Worm (Caenorhabditis elegans) whole organism, L1 larva: ENCODE measurements around the gene grwd-1.
A peak's percentile ranks its signal among the peaks of the same experiment; 100 is the strongest.

Experiments
- Y116A8C.19 ChIP-seq: sonication (generic microtip); optimal IDR thresholded peaks from 2 replicates; lab custom pipeline; 2016; ENCODE audit warnings: missing compliant biosample characterization, missing genetic modification characterization, borderline replicate concordance
- aha-1 ChIP-seq: fragments of 150-350 bp; optimal IDR thresholded peaks from 2 replicates; lab custom pipeline; 2014; ENCODE audit warnings: missing biosample characterization, missing genetic modification characterization
- alr-1 ChIP-seq: fragments of 200-800 bp; sonication (Bioruptor generic); optimal IDR thresholded peaks from 2 replicates; lab custom pipeline; 2018; ENCODE audit warnings: borderline replicate concordance, mild to moderate bottlenecking, missing genetic modification characterization, missing compliant biosample characterization
- blmp-1 ChIP-seq: fragments of 150-350 bp; optimal IDR thresholded peaks from 2 replicates; lab custom pipeline; 2014; ENCODE audit warnings: missing biosample characterization, missing genetic modification characterization
- ceh-8 ChIP-seq: fragments of 200-800 bp; sonication (Bioruptor generic); optimal IDR thresholded peaks from 2 replicates; lab custom pipeline; 2018; ENCODE audit warnings: mild to moderate bottlenecking, missing genetic modification characterization, moderate library complexity, missing compliant biosample characterization
- ceh-82 ChIP-seq, 3 experiments: fragments of 150-350 bp in 1 of 3; sonication (generic microtip) in 2 of 3; optimal IDR thresholded peaks; 2 replicates each; lab custom pipeline; 2014 to 2017; ENCODE audit warnings: missing biosample characterization in 3 of 3, missing genetic modification characterization in 3 of 3
- ceh-88 ChIP-seq: fragments of 200-800 bp; sonication (Bioruptor generic); IDR thresholded peaks from 2 replicates; pipeline ENCODE4 v1.3.6; 2022; ENCODE audit warnings: missing genetic modification characterization, missing compliant biosample characterization
- ces-1 ChIP-seq: fragments of 150-350 bp; optimal IDR thresholded peaks from 2 replicates; lab custom pipeline; 2014; ENCODE audit warnings: missing biosample characterization, missing genetic modification reagents, missing genetic modification characterization
- efl-1 ChIP-seq, 4 experiments: fragments of 150-350 bp; optimal IDR thresholded peaks in 3 of 4; peaks in 1 of 4; 1 replicate in 1 of 4; 2 replicates in 3 of 4; lab custom pipeline; 2014; ENCODE audit warnings: missing biosample characterization in 2 of 4, missing genetic modification characterization in 2 of 4, missing genetic modification reagents in 2 of 4
- efl-3 ChIP-seq: fragments of 200-800 bp; sonication (Bioruptor generic); optimal IDR thresholded peaks from 2 replicates; lab custom pipeline; 2018; ENCODE audit warnings: mild to moderate bottlenecking, missing genetic modification characterization, missing compliant biosample characterization
- egl-27 ChIP-seq, 2 experiments: fragments of 150-350 bp in 1 of 2; sonication (generic microtip); optimal IDR thresholded peaks; 3 replicates each; lab custom pipeline; 2017 to 2018; ENCODE audit warnings: missing biosample characterization in 2 of 2, missing genetic modification characterization in 2 of 2, missing genetic modification reagents in 2 of 2
- elt-2 ChIP-seq: sonication (generic microtip); optimal IDR thresholded peaks from 2 replicates; lab custom pipeline; 2016; ENCODE audit warnings: missing genetic modification characterization, mild to moderate bottlenecking, inconsistent platforms, missing compliant biosample characterization, missing genetic modification reagents
- ets-5 ChIP-seq: fragments of 200-800 bp; sonication (Bioruptor generic); IDR thresholded peaks from 2 replicates; pipeline ENCODE4 v1.3.6; 2022; ENCODE audit warnings: missing genetic modification characterization, missing compliant biosample characterization
- fkh-10 ChIP-seq: sonication (generic microtip); optimal IDR thresholded peaks from 2 replicates; lab custom pipeline; 2017; ENCODE audit warnings: missing biosample characterization, missing genetic modification reagents, missing genetic modification characterization
- fkh-4 ChIP-seq: sonication (generic microtip); optimal IDR thresholded peaks from 2 replicates; lab custom pipeline; 2016; ENCODE audit warnings: missing compliant biosample characterization, missing genetic modification characterization, borderline replicate concordance
- grh-1 ChIP-seq: fragments of 200-800 bp; sonication (Bioruptor generic); IDR thresholded peaks from 2 replicates; pipeline ENCODE4 v1.3.6; 2022; ENCODE audit warnings: missing genetic modification reagents, missing genetic modification characterization, missing compliant biosample characterization
- hlh-17 ChIP-seq: fragments of 200-800 bp; sonication (Bioruptor generic); optimal IDR thresholded peaks from 2 replicates; lab custom pipeline; 2018; ENCODE audit warnings: missing genetic modification characterization, mild to moderate bottlenecking, missing compliant biosample characterization, moderate library complexity, borderline replicate concordance
- hlh-4 ChIP-seq: sonication (generic microtip); optimal IDR thresholded peaks from 2 replicates; lab custom pipeline; 2016; ENCODE audit warnings: mild to moderate bottlenecking, missing genetic modification characterization, missing compliant biosample characterization
- hpl-2 ChIP-seq: fragments of 150-350 bp; optimal IDR thresholded peaks from 2 replicates; lab custom pipeline; 2014; ENCODE audit warnings: missing biosample characterization, missing genetic modification reagents, missing genetic modification characterization
- isw-1 ChIP-seq: fragments of 200-800 bp; sonication (Bioruptor generic); IDR thresholded peaks from 2 replicates; pipeline ENCODE4 v1.3.6; 2022; ENCODE audit warnings: missing genetic modification characterization, missing compliant biosample characterization
- jun-1 ChIP-seq: fragments of 150-350 bp; optimal IDR thresholded peaks from 2 replicates; lab custom pipeline; 2014; ENCODE audit warnings: missing biosample characterization, missing genetic modification reagents, missing genetic modification characterization
- lin-14 ChIP-seq: fragments of 200-800 bp; sonication (Bioruptor generic); optimal IDR thresholded peaks from 2 replicates; lab custom pipeline; 2018; ENCODE audit warnings: mild to moderate bottlenecking, missing genetic modification characterization, moderate library complexity, missing compliant biosample characterization
- lin-15B ChIP-seq: fragments of 150-350 bp; sonication (generic microtip); optimal IDR thresholded peaks from 3 replicates; lab custom pipeline; 2014; ENCODE audit warnings: missing biosample characterization, missing genetic modification characterization
- lsy-2 ChIP-seq, 2 experiments: fragments of 150-350 bp; optimal IDR thresholded peaks; 2 replicates each; lab custom pipeline; 2014; ENCODE audit warnings: missing biosample characterization in 2 of 2, missing genetic modification characterization in 2 of 2
- mef-2 ChIP-seq: fragments of 150-350 bp; optimal IDR thresholded peaks from 2 replicates; lab custom pipeline; 2014; ENCODE audit warnings: missing biosample characterization, missing genetic modification characterization
- nhr-19 ChIP-seq: fragments of 200-800 bp; sonication (Bioruptor generic); conservative IDR thresholded peaks from 2 replicates; pipeline ENCODE4 v1.3.6; 2022; ENCODE audit warnings: missing genetic modification characterization, missing compliant biosample characterization
- nhr-237 ChIP-seq: fragments of 150-350 bp; optimal IDR thresholded peaks from 2 replicates; lab custom pipeline; 2014; ENCODE audit warnings: missing biosample characterization, missing genetic modification characterization
- nhr-28 ChIP-seq: fragments of 150-350 bp; optimal IDR thresholded peaks from 2 replicates; lab custom pipeline; 2014; ENCODE audit warnings: missing biosample characterization, missing genetic modification characterization
- nhr-47 ChIP-seq: sonication (generic microtip); optimal IDR thresholded peaks from 2 replicates; lab custom pipeline; 2016; ENCODE audit warnings: mild to moderate bottlenecking, missing genetic modification characterization, moderate library complexity, missing compliant biosample characterization
- nhr-76 ChIP-seq: sonication (generic microtip); optimal IDR thresholded peaks from 2 replicates; lab custom pipeline; 2017; ENCODE audit warnings: missing biosample characterization, missing genetic modification characterization
- nhr-84 ChIP-seq: sonication (generic microtip); optimal IDR thresholded peaks from 2 replicates; lab custom pipeline; 2017; ENCODE audit warnings: missing biosample characterization, missing genetic modification characterization
- nhr-85 ChIP-seq: sonication (generic microtip); peaks from one replicate; lab custom pipeline; 2016; ENCODE audit warnings: missing genetic modification characterization, inconsistent platforms, missing compliant biosample characterization
- pax-3 ChIP-seq: fragments of 200-800 bp; sonication (Bioruptor generic); optimal IDR thresholded peaks from 2 replicates; lab custom pipeline; 2018; ENCODE audit warnings: mild to moderate bottlenecking, missing genetic modification characterization, moderate library complexity, missing compliant biosample characterization
- pqm-1 ChIP-seq: sonication (generic microtip); optimal IDR thresholded peaks from 3 replicates; lab custom pipeline; 2017; ENCODE audit warnings: missing biosample characterization, missing genetic modification characterization
- rnt-1 ChIP-seq: sonication (generic microtip); optimal IDR thresholded peaks from 2 replicates; lab custom pipeline; 2016; ENCODE audit warnings: mild to moderate bottlenecking, missing genetic modification characterization, moderate library complexity, missing compliant biosample characterization
- snu-23 ChIP-seq: sonication (generic microtip); optimal IDR thresholded peaks from 2 replicates; lab custom pipeline; 2016; ENCODE audit warnings: missing genetic modification characterization, missing compliant biosample characterization
- sptf-1 ChIP-seq: fragments of 150-350 bp; optimal IDR thresholded peaks from 2 replicates; lab custom pipeline; 2014; ENCODE audit warnings: missing biosample characterization, missing genetic modification characterization
- tbx-2 ChIP-seq: sonication (generic microtip); optimal IDR thresholded peaks from 2 replicates; lab custom pipeline; 2016; ENCODE audit warnings: missing genetic modification characterization, missing compliant biosample characterization
- tlp-1 ChIP-seq: fragments of 150-350 bp; optimal IDR thresholded peaks from 2 replicates; lab custom pipeline; 2014; ENCODE audit warnings: missing biosample characterization, missing genetic modification characterization
- unc-98 ChIP-seq: fragments of 200-800 bp; sonication (Bioruptor generic); IDR thresholded peaks from 2 replicates; pipeline ENCODE4 v1.3.6; 2022; ENCODE audit warnings: missing genetic modification characterization, missing compliant biosample characterization
- vab-15 ChIP-seq: sonication (generic microtip); optimal IDR thresholded peaks from 2 replicates; lab custom pipeline; 2017; ENCODE audit warnings: missing genotype, mild to moderate bottlenecking, missing genetic modification characterization, missing compliant biosample characterization
- ztf-11 ChIP-seq, 2 experiments: sonication (generic microtip); optimal IDR thresholded peaks; 2 replicates each; lab custom pipeline; 2016 to 2017; ENCODE audit warnings: missing genetic modification characterization in 2 of 2, missing biosample characterization in 1 of 2, missing compliant biosample characterization in 1 of 2

Gene grwd-1

DNA sequence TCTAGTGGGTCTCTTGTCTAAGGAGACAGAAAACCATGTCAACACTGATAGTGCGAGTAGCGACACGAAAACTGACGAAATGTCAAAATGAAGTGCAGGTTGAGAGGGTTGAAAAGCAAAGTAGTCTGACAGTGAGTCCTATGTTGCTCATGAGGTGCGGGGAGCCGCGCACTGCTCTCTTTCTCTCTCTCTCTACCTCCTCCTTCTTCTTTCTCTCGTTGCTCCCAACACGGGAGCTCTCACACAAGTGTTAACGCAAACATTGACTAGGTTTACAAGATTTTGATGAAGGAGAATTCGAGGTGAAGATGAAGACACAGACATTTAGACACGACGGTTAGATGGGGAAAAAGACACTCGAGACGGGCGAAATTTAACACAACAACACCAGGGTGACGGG, 24.0 kb upstream of the grwd-1 start (continued):
- peak in 1 of 3 experiments; percentile 28 for TF ChIP-seq ceh-82 (tag; optimal IDR thresholded peaks at IDR 0.05; lab: Kevin White, UChicago)
- no peak for TF ChIP-seq nhr-28 (tag; lab: Kevin White, UChicago)
- no peak for TF ChIP-seq mef-2 (tag; lab: Kevin White, UChicago)
- TF ChIP-seq sptf-1 (tag; lab: Kevin White, UChicago) = no peak
- TF ChIP-seq snu-23 (GFP tag; lab: Kevin White, UChicago) = no peak
- TF ChIP-seq lin-15B (tag; lab: Kevin White, UChicago) = no peak
- TF ChIP-seq Y116A8C.19 (tag; lab: Kevin White, UChicago) = no peak
- TF ChIP-seq ztf-11 (tag; optimal IDR thresholded peaks at IDR 0.05; lab: Kevin White, UChicago) = no peak
- TF ChIP-seq lin-14 (GFP tag; lab: Kevin White, UChicago) = peak; percentile 26

DNA sequence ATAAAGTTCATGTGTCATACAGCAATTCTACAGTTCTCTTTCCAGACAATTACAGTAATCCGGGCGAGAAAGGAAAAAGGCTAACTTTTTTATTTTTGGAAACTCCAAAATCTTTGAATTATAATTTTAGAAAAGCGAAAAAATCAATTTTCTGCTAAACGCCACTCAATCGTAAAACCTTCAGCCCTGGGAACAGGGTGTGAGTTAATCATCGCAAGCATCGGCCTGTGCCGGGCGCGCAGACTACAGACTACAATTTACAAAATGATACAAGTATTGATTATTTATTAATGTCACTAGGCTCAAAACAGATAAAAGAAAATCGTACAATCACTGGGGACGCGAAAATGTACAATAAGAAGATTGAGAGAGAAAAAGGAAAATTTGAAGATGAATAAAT, 22.6 kb upstream of the grwd-1 start:
- TF ChIP-seq vab-15 = no peak
- TF ChIP-seq ets-5 = no peak
- no peak for TF ChIP-seq pqm-1 (tag; lab: Kevin White, UChicago)
- no peak for TF ChIP-seq blmp-1 (tag; lab: Kevin White, UChicago)
- TF ChIP-seq ceh-88 = no peak
- no peak for TF ChIP-seq nhr-76
- TF ChIP-seq grh-1 (GFP tag; lab: Robert Waterston, UW) = no peak
- no peak for TF ChIP-seq nhr-19 (GFP tag; lab: Robert Waterston, UW)
- TF ChIP-seq lin-14 (GFP tag; lab: Kevin White, UChicago) = no peak

DNA sequence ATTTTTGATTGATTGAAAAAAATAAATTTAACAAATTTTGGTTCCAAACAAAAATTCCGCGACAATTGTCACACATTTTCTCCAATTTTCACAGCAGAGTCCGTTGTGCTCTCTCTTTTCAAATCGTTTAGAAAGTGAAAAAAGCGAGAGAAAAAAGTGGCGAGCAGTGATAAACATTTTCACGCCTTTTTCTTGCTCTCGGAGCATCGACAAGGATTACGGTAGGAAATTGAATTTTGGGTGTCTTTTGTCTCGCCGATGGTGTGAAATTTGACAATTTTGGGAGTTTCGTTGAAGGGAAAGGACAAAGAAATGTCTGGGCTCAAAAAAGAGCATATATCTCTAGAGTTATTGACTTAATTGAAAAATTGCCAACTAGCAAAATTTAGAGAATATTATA, 18.8 kb upstream of the grwd-1 start:
- TF ChIP-seq sptf-1 (tag; lab: Kevin White, UChicago) (no peak), Y116A8C.19 (tag; lab: Kevin White, UChicago) (no peak), hlh-4 (tag; lab: Kevin White, UChicago) (no peak), ceh-88 (no peak), hpl-2 (GFP tag; lab: Kevin White, UChicago) (no peak), hlh-17 (GFP tag; lab: Kevin White, UChicago) (no peak), alr-1 (tag; lab: Kevin White, UChicago) (no peak), ceh-8 (GFP tag; lab: Kevin White, UChicago) (no peak), jun-1 (no peak), egl-27 (tag; optimal IDR thresholded peaks at IDR 0.05; lab: Kevin White, UChicago) (no peak), isw-1 (GFP tag; lab: Robert Waterston, UW) (no peak), fkh-4 (tag; lab: Kevin White, UChicago) (no peak), grh-1 (GFP tag; lab: Robert Waterston, UW) (no peak), nhr-76 (no peak), tlp-1 (no peak), elt-2 (no peak), unc-98 (GFP tag; lab: Robert Waterston, UW) (no peak), efl-3 (GFP tag; lab: Kevin White, UChicago) (no peak), tbx-2 (tag; lab: Kevin White, UChicago) (peak; percentile 76), nhr-47 (tag; lab: Kevin White, UChicago) (no peak), nhr-84 (tag; lab: Kevin White, UChicago) (no peak), lsy-2 (tag; optimal IDR thresholded peaks at IDR 0.05; lab: Kevin White, UChicago) (peak in 1 of 2 experiments; percentile 60), pax-3 (tag; lab: Kevin White, UChicago) (no peak), ets-5 (no peak), fkh-10 (no peak), nhr-237 (tag; lab: Kevin White, UChicago) (no peak), efl-1 (optimal IDR thresholded peaks at IDR 0.05; lab: Kevin White, UChicago) (no peak), efl-1 (GFP tag; optimal IDR thresholded peaks at IDR 0.05 in 1 of 2; lab: Kevin White, UChicago) (peak in 1 of 2 experiments; percentile 46), ces-1 (no peak), nhr-85 (tag; lab: Kevin White, UChicago) (no peak), rnt-1 (peak; percentile 20), aha-1 (tag; lab: Kevin White, UChicago) (no peak)
- TF ChIP-seq, all 84 proteins: peak for 4
